Fruit fly (Drosophila melanogaster) whole organism, embryonic: ENCODE results near the gene gry.

Experiments
- CG13894 ChIP-seq: fragments of 200-800 bp; sonication (Bioruptor generic); optimal IDR thresholded peaks from 3 replicates; lab custom pipeline; 2018; ENCODE audit warnings: missing biosample characterization, mild to moderate bottlenecking, missing genetic modification characterization, moderate library complexity
- CG18619 ChIP-seq: fragments of 200-800 bp; sonication (Bioruptor generic); optimal IDR thresholded peaks from 3 replicates; lab custom pipeline; 2017; ENCODE audit warnings: missing biosample characterization, mild to moderate bottlenecking, missing genetic modification characterization
- CG7839 ChIP-seq: fragments of 200-800 bp; sonication (Bioruptor generic); optimal IDR thresholded peaks from 3 replicates; lab custom pipeline; 2018; ENCODE audit warnings: missing biosample characterization, mild to moderate bottlenecking, missing genetic modification characterization, moderate library complexity
- CG9932 ChIP-seq: fragments of 200-800 bp; sonication (Bioruptor generic); IDR thresholded peaks from 2 replicates; pipeline ENCODE4 v1.3.6; 2022; ENCODE audit warnings: missing biosample characterization, missing genetic modification characterization
- Poxn ChIP-seq: fragments of 200-800 bp; sonication (Bioruptor generic); IDR thresholded peaks from 2 replicates; pipeline ENCODE4 v1.3.6; 2022; ENCODE audit warnings: missing biosample characterization, missing genetic modification characterization
- Sry-δ ChIP-seq: fragments of 200-800 bp; sonication (Bioruptor generic); optimal IDR thresholded peaks from 2 replicates; lab custom pipeline; 2016; ENCODE audit warnings: missing biosample characterization, missing genetic modification characterization
- emc ChIP-seq: fragments of 200-800 bp; sonication (Bioruptor generic); optimal IDR thresholded peaks from 2 replicates; lab custom pipeline; 2016; ENCODE audit warnings: missing biosample characterization, missing genetic modification characterization

DNA sequence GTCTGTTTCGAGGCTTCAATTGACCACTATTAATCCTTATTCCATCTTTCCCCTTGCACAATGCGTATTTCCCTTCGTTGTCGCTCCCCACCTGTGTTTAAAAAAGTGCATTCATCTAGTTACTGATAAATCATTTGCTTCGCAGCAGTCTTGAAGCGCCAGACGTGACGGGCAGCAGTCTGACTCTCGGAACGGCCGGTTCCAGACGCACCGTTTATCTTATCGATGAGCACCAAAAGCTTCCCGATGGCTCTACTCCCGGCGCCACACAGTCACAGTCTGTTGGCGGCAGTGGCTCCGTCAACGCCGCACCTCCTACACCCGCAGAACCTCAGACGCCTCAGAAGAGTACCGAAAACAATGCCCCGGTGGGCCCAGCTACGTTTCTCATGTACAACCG, 14.8 kb upstream of the gry start, which contains the start of gene CG42494:
- TF ChIP-seq emc = no peak
- TF ChIP-seq CG9932 = no peak
- TF ChIP-seq Sry-δ (GFP tag; lab: Kevin White, UChicago) = no peak
- TF ChIP-seq Poxn (GFP tag; lab: Robert Waterston, UW) = no peak
- no peak for TF ChIP-seq CG7839 (tag; lab: Kevin White, UChicago)
- no peak for TF ChIP-seq CG18619 (GFP tag; lab: Kevin White, UChicago)
- no peak for TF ChIP-seq CG13894 (tag; lab: Kevin White, UChicago)
